Fruit fly (Drosophila melanogaster): ENCODE results near the gene CG3652.

CG3652 gene

DNA sequence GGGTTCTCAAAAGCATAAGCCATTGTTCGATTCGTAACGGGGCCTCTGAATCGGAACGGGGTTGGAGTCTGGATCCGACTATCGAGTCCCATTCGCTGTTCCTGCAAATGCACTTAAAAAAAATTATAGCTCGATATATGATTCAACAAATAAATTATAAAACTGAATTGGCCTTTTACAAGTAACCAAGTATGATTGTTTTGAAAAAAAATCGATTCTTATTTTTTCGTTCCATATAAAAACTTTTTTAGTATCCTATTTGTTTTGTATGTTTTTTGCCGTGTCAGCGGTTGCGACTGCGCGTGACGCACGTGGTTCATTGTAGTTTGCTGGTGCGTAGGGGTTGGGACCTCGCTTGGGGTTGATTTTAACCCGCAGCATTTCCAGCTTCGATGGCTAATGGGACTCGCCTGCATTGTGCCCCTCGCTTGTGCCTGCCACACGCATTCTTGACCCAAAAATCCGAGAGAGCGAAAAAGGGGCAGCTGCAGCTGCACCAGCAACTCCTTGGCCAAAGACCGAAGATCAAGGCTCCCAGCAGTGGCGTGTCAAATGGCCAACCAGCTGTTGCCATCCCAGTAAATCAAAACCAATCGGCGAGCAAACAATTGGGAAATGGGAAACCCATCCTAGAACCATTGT is 42.9 kb downstream of the CG3652 start:
- TF ChIP-seq CG8159 (tag; optimal IDR thresholded peaks at IDR 0.05) (peak; percentile 63), Ets98B (GFP tag; IDR thresholded peaks at IDR 0.05) (no peak), CG9948 (tag; optimal IDR thresholded peaks at IDR 0.05) (peak; percentile 29), CG34367 (tag; optimal IDR thresholded peaks at IDR 0.05) (peak; percentile 19), rn (GFP tag; IDR thresholded peaks at IDR 0.05) (no peak), CG8301 (tag; optimal IDR thresholded peaks at IDR 0.05) (peak; percentile 14), Pif1B (GFP tag; optimal IDR thresholded peaks at IDR 0.05) (no peak), CG17806 (tag; optimal IDR thresholded peaks at IDR 0.05) (peak; percentile 46), gl (tag; optimal IDR thresholded peaks at IDR 0.05) (no peak), CG13204 (GFP tag; optimal IDR thresholded peaks at IDR 0.05) (no peak), CG14655 (GFP tag; optimal IDR thresholded peaks at IDR 0.05) (peak; percentile 12), CG15710 (tag; optimal IDR thresholded peaks at IDR 0.05) (peak; percentile 51)

dm6 chr2L:4349677-4350076 is 44.0 kb downstream of the CG3652 start:
- TF ChIP-seq CG4496 (GFP tag; IDR thresholded peaks at IDR 0.05) = no peak
- no peak for TF ChIP-seq CG15710 (tag; optimal IDR thresholded peaks at IDR 0.05)
- no peak for TF ChIP-seq Ets98B (GFP tag; IDR thresholded peaks at IDR 0.05)
- no peak for TF ChIP-seq Pif1A (GFP tag; optimal IDR thresholded peaks at IDR 0.05)
- no peak for TF ChIP-seq CG8159 (tag; optimal IDR thresholded peaks at IDR 0.05)
- no peak for TF ChIP-seq gl (tag; optimal IDR thresholded peaks at IDR 0.05)
- TF ChIP-seq EcR (GFP tag; optimal IDR thresholded peaks at IDR 0.05) = no peak
- no peak for TF ChIP-seq CG10348 (GFP tag; IDR thresholded peaks at IDR 0.05)
- TF ChIP-seq CG34367 (tag; optimal IDR thresholded peaks at IDR 0.05) = no peak
- TF ChIP-seq CG32121 (GFP tag; IDR thresholded peaks at IDR 0.05) = no peak
- no peak for TF ChIP-seq Pif1B (GFP tag; optimal IDR thresholded peaks at IDR 0.05)
- no peak for TF ChIP-seq fd96Ca (GFP tag; IDR thresholded peaks at IDR 0.05)
- no peak for TF ChIP-seq CG8301 (tag; optimal IDR thresholded peaks at IDR 0.05)
- TF ChIP-seq CG9948 (tag; optimal IDR thresholded peaks at IDR 0.05) = no peak
- TF ChIP-seq CG14655 (GFP tag; optimal IDR thresholded peaks at IDR 0.05) = no peak
- no peak for TF ChIP-seq CG13204 (GFP tag; optimal IDR thresholded peaks at IDR 0.05)
- no peak for TF ChIP-seq CG12605 (GFP tag; IDR thresholded peaks at IDR 0.05)
- TF ChIP-seq rn (GFP tag; IDR thresholded peaks at IDR 0.05) = no peak

DNA sequence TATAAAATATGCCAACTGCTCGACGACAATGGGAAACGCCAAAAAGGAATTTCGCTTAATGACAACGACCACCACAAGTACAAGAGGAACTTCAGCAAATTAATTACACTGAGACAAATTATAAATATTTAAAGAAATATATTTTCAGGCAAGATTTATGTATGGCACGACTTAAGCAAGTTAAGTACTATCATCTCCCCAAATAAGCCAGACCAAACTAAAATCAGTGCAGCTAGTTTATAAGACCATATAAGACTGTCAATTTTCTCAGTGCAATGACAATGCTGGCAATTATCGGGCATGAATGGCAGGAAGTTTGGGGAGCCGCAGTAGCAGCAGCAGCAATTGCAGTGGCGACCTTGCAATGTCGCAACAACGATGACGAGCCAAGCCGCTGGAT is 45.1 kb downstream of the CG3652 start:
- TF ChIP-seq CG15710 (tag; optimal IDR thresholded peaks at IDR 0.05) (peak; percentile 78), CG4496 (GFP tag; IDR thresholded peaks at IDR 0.05) (peak; percentile 57; the same call in 2 of the 3 replicates), CG17806 (tag; optimal IDR thresholded peaks at IDR 0.05) (peak; percentile 70), Pif1A (GFP tag; optimal IDR thresholded peaks at IDR 0.05) (peak; percentile 74), CG10348 (GFP tag; IDR thresholded peaks at IDR 0.05) (no peak), CG14655 (GFP tag; optimal IDR thresholded peaks at IDR 0.05) (peak; percentile 59), Ets98B (GFP tag; IDR thresholded peaks at IDR 0.05) (peak; percentile 52), Snoo (tag; optimal IDR thresholded peaks at IDR 0.05) (peak; percentile 72), rn (GFP tag; IDR thresholded peaks at IDR 0.05) (no peak), CG9948 (tag; optimal IDR thresholded peaks at IDR 0.05) (peak; percentile 58), CG13204 (GFP tag; optimal IDR thresholded peaks at IDR 0.05) (peak; percentile 49), CG32121 (GFP tag; IDR thresholded peaks at IDR 0.05) (peak; percentile 36; the same call in 1 of the 2 replicates), D1 (tag; optimal IDR thresholded peaks at IDR 0.05) (no peak), CG34367 (tag; optimal IDR thresholded peaks at IDR 0.05) (peak; percentile 51), CG12605 (GFP tag; IDR thresholded peaks at IDR 0.05) (no peak), CG8301 (tag; optimal IDR thresholded peaks at IDR 0.05) (peak; percentile 42), EcR (GFP tag; optimal IDR thresholded peaks at IDR 0.05) (no peak), fd96Ca (GFP tag; IDR thresholded peaks at IDR 0.05) (peak; percentile 48; the same call in 2 of the 3 replicates), CG8159 (tag; optimal IDR thresholded peaks at IDR 0.05) (peak; percentile 80), Pif1B (GFP tag; optimal IDR thresholded peaks at IDR 0.05) (peak; percentile 74), gl (tag; optimal IDR thresholded peaks at IDR 0.05) (no peak)

DNA sequence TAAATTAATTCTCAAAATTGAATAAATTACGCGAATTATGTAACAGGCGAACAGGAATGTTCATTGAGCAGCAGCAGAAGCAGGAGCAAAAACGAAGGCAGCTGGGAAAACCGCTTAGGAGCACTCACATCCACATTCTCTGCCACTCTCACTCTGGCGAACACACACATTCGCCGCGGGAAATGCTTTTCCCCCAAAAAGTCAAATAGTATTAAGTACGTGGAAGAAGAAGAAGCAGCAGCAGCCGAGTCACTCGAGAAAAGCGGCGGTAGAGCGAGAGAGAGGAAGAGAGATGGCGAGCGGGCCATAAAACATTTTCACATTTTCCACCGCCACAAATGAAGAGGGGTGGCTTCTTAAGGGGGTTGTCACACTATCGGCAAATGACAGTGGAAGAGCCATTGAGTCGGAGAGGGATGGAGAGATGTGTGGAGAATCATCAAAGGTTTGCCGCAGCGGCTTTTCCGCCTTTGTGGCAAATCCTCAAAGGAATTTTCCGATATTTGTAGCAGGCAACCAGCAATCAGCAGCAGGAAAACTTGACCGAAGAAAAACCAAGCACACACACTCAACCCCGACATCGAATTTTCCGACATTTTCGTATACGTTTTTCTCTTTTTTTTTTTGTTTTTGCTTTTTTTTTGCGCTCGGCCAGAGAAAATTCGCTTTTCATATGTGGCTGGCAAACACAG is 46.9 kb downstream of the CG3652 start:
- TF ChIP-seq CG14655 (GFP tag; optimal IDR thresholded peaks at IDR 0.05) = peak; percentile 49
- peak; percentile 84 for TF ChIP-seq CG4496 (GFP tag; IDR thresholded peaks at IDR 0.05)
- peak; percentile 45 for TF ChIP-seq CG8301 (tag; optimal IDR thresholded peaks at IDR 0.05)
- no peak for TF ChIP-seq CG9948 (tag; optimal IDR thresholded peaks at IDR 0.05)
- no peak for TF ChIP-seq Pif1B (GFP tag; optimal IDR thresholded peaks at IDR 0.05)
- peak; percentile 83 for TF ChIP-seq Ets98B (GFP tag; IDR thresholded peaks at IDR 0.05)
- peak; percentile 84 for TF ChIP-seq CG12605 (GFP tag; IDR thresholded peaks at IDR 0.05)
- no peak for TF ChIP-seq gl (tag; optimal IDR thresholded peaks at IDR 0.05)
- TF ChIP-seq CG32121 (GFP tag; IDR thresholded peaks at IDR 0.05) = peak; percentile 80
- peak; percentile 47; the same call in 1 of the 2 replicates for TF ChIP-seq rn (GFP tag; IDR thresholded peaks at IDR 0.05)
- TF ChIP-seq Pif1A (GFP tag; optimal IDR thresholded peaks at IDR 0.05) = no peak
- peak; percentile 78; the same call in 1 of the 3 replicates for TF ChIP-seq fd96Ca (GFP tag; IDR thresholded peaks at IDR 0.05)

DNA sequence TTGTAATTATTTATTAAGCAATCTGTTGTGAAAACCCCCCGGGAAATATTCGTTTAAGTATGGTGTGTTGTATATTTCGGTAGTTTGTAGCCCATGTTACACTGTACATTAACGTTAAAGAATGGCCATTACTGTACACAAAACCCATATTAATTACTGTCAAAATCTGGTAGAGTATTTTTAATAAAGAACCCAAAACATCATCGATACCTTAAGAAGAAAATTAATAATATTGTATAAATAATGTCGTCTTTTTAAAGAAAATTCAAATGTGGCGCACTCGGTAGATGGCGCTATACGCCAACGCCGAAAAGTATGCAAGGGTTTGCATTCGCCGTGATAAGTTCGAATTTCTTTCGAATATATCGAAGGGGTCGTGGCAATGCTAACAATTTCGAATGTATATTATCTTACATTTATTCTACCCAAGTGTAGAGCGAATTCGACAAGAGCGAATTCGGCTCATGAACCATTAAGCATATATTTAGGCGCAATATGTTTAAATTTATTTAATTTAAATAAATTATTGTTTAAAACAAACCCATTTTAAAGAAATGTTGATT is 48.0 kb downstream of the CG3652 start:
- TF ChIP-seq CG17806 (tag; optimal IDR thresholded peaks at IDR 0.05) = no peak
- no peak for TF ChIP-seq CG10348 (GFP tag; IDR thresholded peaks at IDR 0.05)
- TF ChIP-seq fd96Ca (GFP tag; IDR thresholded peaks at IDR 0.05) = no peak
- TF ChIP-seq CG12605 (GFP tag; IDR thresholded peaks at IDR 0.05) = no peak
- no peak for TF ChIP-seq rn (GFP tag; IDR thresholded peaks at IDR 0.05)
- TF ChIP-seq CG8159 (tag; optimal IDR thresholded peaks at IDR 0.05) = no peak
- TF ChIP-seq EcR (GFP tag; optimal IDR thresholded peaks at IDR 0.05) = no peak
- TF ChIP-seq D1 (tag; optimal IDR thresholded peaks at IDR 0.05) = peak; percentile 76

Data from whole organism, pupa.